Worm (Caenorhabditis elegans): ENCODE data around the gene srz-99.
A peak's percentile ranks its signal among the peaks of the same experiment; 100 is the strongest.

srz-99 gene

ce11 chrV:16780554-16780953 is 50.5 kb downstream of the srz-99 start (continued):
- no peak for TF ChIP-seq unc-86 (tag; optimal IDR thresholded peaks at IDR 0.05)
- no peak for TF ChIP-seq zip-4 (GFP tag; optimal IDR thresholded peaks at IDR 0.05)
- TF ChIP-seq ets-5 (GFP tag; IDR thresholded peaks at IDR 0.05) = no peak
- no peak for TF ChIP-seq ceh-88 (GFP tag; IDR thresholded peaks at IDR 0.05)
- no peak for TF ChIP-seq ceh-82 (tag; optimal IDR thresholded peaks at IDR 0.05)
- TF ChIP-seq nhr-77 (tag; optimal IDR thresholded peaks at IDR 0.05) = no peak
- no peak for TF ChIP-seq F16B12.6 (tag; optimal IDR thresholded peaks at IDR 0.05)
- no peak for TF ChIP-seq lir-3 (tag; optimal IDR thresholded peaks at IDR 0.05; ENCODE audit: poor library complexity)
- TF ChIP-seq nhr-76 (tag; optimal IDR thresholded peaks at IDR 0.05) = no peak
- peak; percentile 11; the same call in 1 of the 2 replicates for TF ChIP-seq nhr-19 (GFP tag; conservative IDR thresholded peaks at IDR 0.05)
- TF ChIP-seq nhr-20 (tag; optimal IDR thresholded peaks at IDR 0.05) = peak; percentile 44
- TF ChIP-seq dpl-1 (GFP tag; optimal IDR thresholded peaks at IDR 0.05) = no peak
- no peak for TF ChIP-seq xbp-1 (tag; optimal IDR thresholded peaks at IDR 0.05)
- no peak for TF ChIP-seq jun-1 (tag; optimal IDR thresholded peaks at IDR 0.05)
- no peak for TF ChIP-seq ceh-90 (tag; optimal IDR thresholded peaks at IDR 0.05)
- TF ChIP-seq C34B4.2 (tag; optimal IDR thresholded peaks at IDR 0.05) = no peak
- peak; percentile 76 for TF ChIP-seq blmp-1 (tag; optimal IDR thresholded peaks at IDR 0.05)
- no peak for TF ChIP-seq sox-4 (tag; optimal IDR thresholded peaks at IDR 0.05)
- TF ChIP-seq ceh-8 (GFP tag; optimal IDR thresholded peaks at IDR 0.05) = no peak
- TF ChIP-seq elt-3 (tag; optimal IDR thresholded peaks at IDR 0.05) = peak in 4 of 6 experiments; percentile 66 to 86 (median 71)
- no peak for TF ChIP-seq pag-3 (tag; optimal IDR thresholded peaks at IDR 0.05; ENCODE audit: borderline replicate concordance, insufficient read depth)
- TF ChIP-seq fos-1 (tag; optimal IDR thresholded peaks at IDR 0.05) = no peak
- TF ChIP-seq mef-2 (tag; optimal IDR thresholded peaks at IDR 0.05) = no peak
- TF ChIP-seq C04F5.9 (tag; optimal IDR thresholded peaks at IDR 0.05) = no peak
- TF ChIP-seq lin-15B (tag; optimal IDR thresholded peaks at IDR 0.05) = no peak
- peak; percentile 53 for TF ChIP-seq nhr-71 (tag; optimal IDR thresholded peaks at IDR 0.05)
- TF ChIP-seq sup-37 (GFP tag; optimal IDR thresholded peaks at IDR 0.05) = no peak
- TF ChIP-seq unc-62 (GFP tag; optimal IDR thresholded peaks at IDR 0.05) = no peak
- TF ChIP-seq tlp-1 (tag; optimal IDR thresholded peaks at IDR 0.05) = no peak
- TF ChIP-seq grh-1 (GFP tag; IDR thresholded peaks at IDR 0.05) = no peak
- no peak for TF ChIP-seq egl-13 (tag; optimal IDR thresholded peaks at IDR 0.05)
- TF ChIP-seq swsn-7 (tag; optimal IDR thresholded peaks at IDR 0.05) = no peak
- TF ChIP-seq dsc-1 (tag; optimal IDR thresholded peaks at IDR 0.05) = no peak
- no peak for TF ChIP-seq skn-1 (tag; optimal IDR thresholded peaks at IDR 0.05)
- no peak for TF ChIP-seq nhr-11 (tag; optimal IDR thresholded peaks at IDR 0.05)
- no peak for TF ChIP-seq rnt-1 (tag; optimal IDR thresholded peaks at IDR 0.05)
- no peak for TF ChIP-seq mab-9 (GFP tag; IDR thresholded peaks at IDR 0.05)
- TF ChIP-seq egl-27 (tag; optimal IDR thresholded peaks at IDR 0.05) = no peak
- no peak for TF ChIP-seq fkh-4 (tag; optimal IDR thresholded peaks at IDR 0.05; ENCODE audit: borderline replicate concordance)
- no peak for TF ChIP-seq pax-3 (tag; optimal IDR thresholded peaks at IDR 0.05)
- TF ChIP-seq lin-13 (GFP tag; optimal IDR thresholded peaks at IDR 0.05) = no peak
- TF ChIP-seq Y116A8C.19 (tag; optimal IDR thresholded peaks at IDR 0.05; ENCODE audit: borderline replicate concordance) = no peak
- no peak for TF ChIP-seq C16A3.4 (tag; optimal IDR thresholded peaks at IDR 0.05)
- no peak for TF ChIP-seq hlh-4 (tag; optimal IDR thresholded peaks at IDR 0.05)
- TF ChIP-seq vab-15 (tag; optimal IDR thresholded peaks at IDR 0.05) = no peak

Data from whole organism, L1 larva.